Worm (Caenorhabditis elegans) whole organism, midembryonic: Measurements from ENCODE around the gene ZK809.9.

ENCODE experiments used
- T22C8.4 ChIP-seq: fragments of 200-800 bp; sonication (Bioruptor generic); IDR thresholded peaks from 2 replicates; pipeline ENCODE4 v1.3.6; 2022; ENCODE audit warnings: missing genetic modification characterization, missing compliant biosample characterization
- cog-1 ChIP-seq: sonication (generic microtip); optimal IDR thresholded peaks from 2 replicates; lab custom pipeline; 2016; ENCODE audit warnings: missing genetic modification characterization, missing compliant biosample characterization
- flt-1 ChIP-seq: fragments of 200-800 bp; sonication (Bioruptor generic); IDR thresholded peaks from 2 replicates; pipeline ENCODE4 v1.3.6; 2022; ENCODE audit warnings: missing genetic modification characterization, missing compliant biosample characterization
- ref-1 ChIP-seq: fragments of 200-800 bp; sonication (Bioruptor generic); conservative IDR thresholded peaks from 2 replicates; pipeline ENCODE4 v1.3.6; 2022; ENCODE audit warnings: missing genetic modification reagents, missing genetic modification characterization, missing compliant biosample characterization
- tab-1 ChIP-seq: fragments of 200-800 bp; sonication (Bioruptor generic); IDR thresholded peaks from 2 replicates; pipeline ENCODE4 v1.3.6; 2022; ENCODE audit warnings: missing genetic modification characterization, missing compliant biosample characterization
- ztf-23 ChIP-seq: fragments of 200-800 bp; sonication (Bioruptor generic); IDR thresholded peaks from 2 replicates; pipeline ENCODE4 v1.3.6; 2022; ENCODE audit warnings: missing genetic modification reagents, missing genetic modification characterization, missing compliant biosample characterization
- ztf-29 ChIP-seq: fragments of 200-800 bp; sonication (Bioruptor generic); IDR thresholded peaks from 2 replicates; pipeline ENCODE4 v1.3.6; 2022; ENCODE audit warnings: missing genetic modification reagents, missing genetic modification characterization, missing compliant biosample characterization

DNA sequence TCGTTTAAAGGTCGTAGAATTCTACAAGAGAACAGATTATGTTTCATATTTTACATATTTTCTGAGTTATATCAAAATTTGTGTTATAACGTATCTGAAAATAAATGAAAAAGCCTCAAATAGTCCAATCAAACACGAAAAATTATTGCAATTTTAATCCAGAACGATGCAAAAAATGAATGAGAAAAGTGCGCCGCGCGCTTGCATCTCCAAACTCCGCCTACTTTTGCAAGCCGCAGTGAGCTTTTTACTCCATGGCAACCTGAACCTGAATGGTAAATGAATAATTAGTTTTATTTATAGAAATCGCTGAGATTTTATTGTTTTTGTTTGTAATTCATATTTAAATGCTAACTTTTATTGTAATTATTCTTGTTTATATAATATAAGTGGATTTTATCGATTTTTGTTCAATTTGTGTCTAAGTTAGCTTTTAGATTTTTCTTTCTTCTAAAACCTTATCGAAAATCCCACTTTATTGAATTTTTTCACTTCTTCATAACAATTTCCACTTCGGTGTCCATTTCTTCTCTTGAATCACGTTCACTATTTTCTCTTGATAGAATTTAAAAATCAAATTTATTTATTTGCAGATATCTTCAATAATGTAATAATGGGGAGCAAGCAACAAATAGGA is 8.8 kb upstream of the ZK809.9 start, which contains the start of gene ZK809.5:
- TF ChIP-seq tab-1 (GFP tag; lab: Robert Waterston, UW) (no peak), ref-1 (GFP tag; lab: Robert Waterston, UW) (no peak), ztf-23 (GFP tag; lab: Robert Waterston, UW) (no peak), flt-1 (GFP tag; lab: Robert Waterston, UW) (no peak), T22C8.4 (GFP tag; lab: Robert Waterston, UW) (no peak), cog-1 (tag; lab: Kevin White, UChicago) (no peak), ztf-29 (GFP tag; lab: Robert Waterston, UW) (no peak)
